Fruit fly (Drosophila melanogaster) whole organism, embryonic: ENCODE measurements around the gene Ugt36D1.

Experiments
- Bgb ChIP-seq: fragments of 200-800 bp; sonication (Bioruptor generic); IDR thresholded peaks from 2 replicates; pipeline ENCODE4 v1.3.6; 2022; ENCODE audit warnings: missing biosample characterization, missing genetic modification characterization; ENCODE audit not compliant: partially characterized antibody
- BtbVII ChIP-seq: fragments of 200-800 bp; sonication (Bioruptor generic); optimal IDR thresholded peaks from 3 replicates; lab custom pipeline; 2017; ENCODE audit warnings: missing biosample characterization, mild to moderate bottlenecking, missing genetic modification characterization
- CG13123 ChIP-seq: fragments of 200-800 bp; sonication (Bioruptor generic); optimal IDR thresholded peaks from 2 replicates; lab custom pipeline; 2016; ENCODE audit warnings: missing biosample characterization, missing genetic modification characterization
- CG14710 ChIP-seq: fragments of 200-800 bp; sonication (Bioruptor generic); optimal IDR thresholded peaks from 3 replicates; lab custom pipeline; 2019; ENCODE audit warnings: missing biosample characterization, mild to moderate bottlenecking, missing genetic modification characterization, moderate library complexity
- CG16815 ChIP-seq: fragments of 200-800 bp; sonication (Bioruptor generic); optimal IDR thresholded peaks from 3 replicates; lab custom pipeline; 2017; ENCODE audit warnings: missing biosample characterization, mild to moderate bottlenecking, missing genetic modification characterization
- CG2199 ChIP-seq: fragments of 200-800 bp; sonication (Bioruptor generic); IDR thresholded peaks from 3 replicates; pipeline ENCODE4 v1.3.6; 2022; ENCODE audit warnings: missing biosample characterization, missing genetic modification characterization
- CG2875 ChIP-seq: fragments of 200-800 bp; sonication (Bioruptor generic); optimal IDR thresholded peaks from 2 replicates; lab custom pipeline; 2017; ENCODE audit warnings: missing biosample characterization, mild to moderate bottlenecking, missing genetic modification characterization, missing genetic modification reagents
- CG32532 ChIP-seq: fragments of 200-800 bp; sonication (Bioruptor generic); IDR thresholded peaks from 2 replicates; pipeline ENCODE4 v1.3.6; 2022; ENCODE audit warnings: missing biosample characterization, missing genetic modification characterization
- CG32767 ChIP-seq: fragments of 200-800 bp; sonication (Bioruptor generic); IDR thresholded peaks from 2 replicates; pipeline ENCODE4 v1.3.6; 2022; ENCODE audit warnings: missing biosample characterization, missing genetic modification characterization
- CG5180 ChIP-seq: fragments of 200-800 bp; sonication (Bioruptor generic); optimal IDR thresholded peaks from 3 replicates; lab custom pipeline; 2017; ENCODE audit warnings: missing biosample characterization, missing genetic modification characterization, mild to moderate bottlenecking, moderate library complexity, missing genetic modification reagents
- CG5953 ChIP-seq: fragments of 200-800 bp; sonication (Bioruptor generic); IDR thresholded peaks from 2 replicates; pipeline ENCODE4 v1.3.6; 2022; ENCODE audit warnings: missing biosample characterization, missing genetic modification characterization
- CG6272 ChIP-seq: fragments of 200-800 bp; sonication (Bioruptor generic); IDR thresholded peaks from 2 replicates; pipeline ENCODE4 v1.3.6; 2022; ENCODE audit warnings: missing biosample characterization, missing genetic modification characterization
- CTCF ChIP-seq: fragments of 200-800 bp; sonication (Bioruptor generic); optimal IDR thresholded peaks from 2 replicates; lab custom pipeline; 2017; ENCODE audit warnings: missing biosample characterization, mild to moderate bottlenecking, missing genetic modification characterization, moderate library complexity
- D ChIP-seq, 2 experiments: fragments of 200-800 bp in 1 of 2; fragments of >200 bp in 1 of 2; sonication (Bioruptor generic) in 1 of 2; optimal IDR thresholded peaks; 2 replicates in 1 of 2; 3 replicates in 1 of 2; lab custom pipeline; 2017; ENCODE audit warnings: mild to moderate bottlenecking in 1 of 2, missing biosample characterization in 1 of 2, missing genetic modification characterization in 1 of 2, missing genetic modification reagents in 1 of 2
- Hand ChIP-seq: fragments of 200-800 bp; sonication (Bioruptor generic); optimal IDR thresholded peaks from 2 replicates; lab custom pipeline; 2017; ENCODE audit warnings: mild to moderate bottlenecking, missing biosample characterization, missing genetic modification reagents, missing genetic modification characterization
- Hey ChIP-seq: fragments of 200-800 bp; sonication (Bioruptor generic); optimal IDR thresholded peaks from 3 replicates; lab custom pipeline; 2018; ENCODE audit warnings: missing biosample characterization, mild to moderate bottlenecking, missing genetic modification characterization
- Nf-YC ChIP-seq: fragments of 200-800 bp; optimal IDR thresholded peaks from 3 replicates; lab custom pipeline; 2019; ENCODE audit warnings: missing biosample characterization, mild to moderate bottlenecking, missing genetic modification characterization, moderate library complexity
- Oli ChIP-seq: fragments of 200-800 bp; sonication (Bioruptor generic); optimal IDR thresholded peaks from 2 replicates; lab custom pipeline; 2018; ENCODE audit warnings: missing biosample characterization, mild to moderate bottlenecking, missing genetic modification characterization, moderate library complexity
- Optix ChIP-seq: fragments of 200-800 bp; sonication (Bioruptor generic); IDR thresholded peaks from 3 replicates; pipeline ENCODE4 v1.3.6; 2022; ENCODE audit warnings: missing biosample characterization, missing genetic modification characterization
- abd-A ChIP-seq: fragments of 200-800 bp; sonication (Bioruptor generic); optimal IDR thresholded peaks from 3 replicates; lab custom pipeline; 2019; ENCODE audit warnings: missing biosample characterization, mild to moderate bottlenecking, missing genetic modification characterization, moderate library complexity
- amos ChIP-seq: fragments of 200-800 bp; sonication (Bioruptor generic); IDR thresholded peaks from 2 replicates; pipeline ENCODE4 v1.3.6; 2022; ENCODE audit warnings: missing biosample characterization, missing genetic modification characterization; ENCODE audit not compliant: partially characterized antibody
- aop ChIP-seq: fragments of 200-800 bp; sonication (Bioruptor generic); IDR thresholded peaks from 2 replicates; pipeline ENCODE4 v1.3.6; 2022; ENCODE audit warnings: missing biosample characterization, missing genetic modification characterization
- cato ChIP-seq: fragments of 200-800 bp; sonication (Bioruptor generic); optimal IDR thresholded peaks from 2 replicates; lab custom pipeline; 2016; ENCODE audit warnings: missing biosample characterization, missing genetic modification characterization, borderline replicate concordance
- crc ChIP-seq: fragments of 200-800 bp; sonication (Bioruptor generic); optimal IDR thresholded peaks from 2 replicates; lab custom pipeline; 2016; ENCODE audit warnings: missing biosample characterization, missing genetic modification characterization
- crol ChIP-seq: fragments of 200-800 bp; sonication (Bioruptor generic); IDR thresholded peaks from 2 replicates; pipeline ENCODE4 v1.3.6; 2022; ENCODE audit warnings: missing biosample characterization, missing genetic modification characterization
- dimm ChIP-seq: fragments of 200-800 bp; sonication (Bioruptor generic); IDR thresholded peaks from 2 replicates; pipeline ENCODE4 v1.3.6; 2022; ENCODE audit warnings: missing biosample characterization, missing genetic modification characterization
- dm ChIP-seq: fragments of 200-800 bp; sonication (Bioruptor generic); optimal IDR thresholded peaks from 3 replicates; lab custom pipeline; 2016; ENCODE audit warnings: missing biosample characterization, missing genetic modification characterization
- fd102C ChIP-seq: fragments of 200-800 bp; sonication (Bioruptor generic); optimal IDR thresholded peaks from 2 replicates; lab custom pipeline; 2018; ENCODE audit warnings: missing biosample characterization, mild to moderate bottlenecking, missing genetic modification characterization, moderate library complexity
- ftz-f1 ChIP-seq: fragments of 200-800 bp; sonication (Bioruptor generic); optimal IDR thresholded peaks from 2 replicates; lab custom pipeline; 2016; ENCODE audit warnings: missing biosample characterization, missing genetic modification characterization
- gsb-n ChIP-seq: fragments of 200-800 bp; sonication (Bioruptor generic); optimal IDR thresholded peaks from 3 replicates; lab custom pipeline; 2018; ENCODE audit warnings: missing biosample characterization, mild to moderate bottlenecking, missing genetic modification characterization
- hkb ChIP-seq, 2 experiments: fragments of 200-800 bp in 1 of 2; fragments of >200 bp in 1 of 2; sonication (Bioruptor generic) in 1 of 2; IDR thresholded peaks in 1 of 2; optimal IDR thresholded peaks in 1 of 2; 2 replicates each; pipeline versions ENCODE4 v1.3.6 to Lab custom; 2017 to 2022; ENCODE audit warnings: missing biosample characterization in 1 of 2, missing genetic modification characterization in 1 of 2
- kah ChIP-seq: fragments of 200-800 bp; sonication (Bioruptor generic); optimal IDR thresholded peaks from 2 replicates; lab custom pipeline; 2018; ENCODE audit warnings: missing biosample characterization, mild to moderate bottlenecking, missing genetic modification characterization
- knrl ChIP-seq: fragments of 200-800 bp; sonication (Bioruptor generic); IDR thresholded peaks from 3 replicates; pipeline ENCODE4 v1.3.6; 2022; ENCODE audit warnings: missing biosample characterization, missing genetic modification characterization; ENCODE audit not compliant: partially characterized antibody
- lola ChIP-seq, 3 experiments: fragments of >200 bp in 2 of 3; fragments of 200-800 bp in 1 of 3; sonication (Bioruptor generic) in 1 of 3; optimal IDR thresholded peaks; 2 replicates each; lab custom pipeline; 2017 to 2019; ENCODE audit warnings: missing biosample characterization in 3 of 3, missing genetic modification characterization in 3 of 3, mild to moderate bottlenecking in 1 of 3, moderate library complexity in 1 of 3
- mirr ChIP-seq: fragments of 200-800 bp; sonication (Bioruptor generic); optimal IDR thresholded peaks from 3 replicates; lab custom pipeline; 2018; ENCODE audit warnings: missing biosample characterization, mild to moderate bottlenecking, missing genetic modification characterization
- nerfin-1 ChIP-seq: fragments of 200-800 bp; sonication (Bioruptor generic); optimal IDR thresholded peaks from 3 replicates; lab custom pipeline; 2019; ENCODE audit warnings: missing biosample characterization, mild to moderate bottlenecking, missing genetic modification characterization, moderate library complexity
- oc ChIP-seq: fragments of 200-800 bp; sonication (Bioruptor generic); optimal IDR thresholded peaks from 2 replicates; lab custom pipeline; 2018; ENCODE audit warnings: missing biosample characterization, mild to moderate bottlenecking, missing genetic modification characterization, moderate library complexity
- pros ChIP-seq: fragments of 200-800 bp; sonication (Bioruptor generic); optimal IDR thresholded peaks from 3 replicates; lab custom pipeline; 2019; ENCODE audit warnings: missing biosample characterization, mild to moderate bottlenecking, missing genetic modification characterization, moderate library complexity
- sens ChIP-seq: fragments of 200-800 bp; sonication (Bioruptor generic); peaks from one replicate; lab custom pipeline; 2016; ENCODE audit warnings: missing biosample characterization, missing genetic modification characterization
- stwl ChIP-seq: fragments of 200-800 bp; sonication (Bioruptor generic); optimal IDR thresholded peaks from 3 replicates; lab custom pipeline; 2018; ENCODE audit warnings: missing biosample characterization, mild to moderate bottlenecking, missing genetic modification characterization, moderate library complexity
- tio ChIP-seq: fragments of 200-800 bp; sonication (Bioruptor generic); optimal IDR thresholded peaks from 2 replicates; lab custom pipeline; 2017; ENCODE audit warnings: missing biosample characterization, missing genetic modification characterization, inconsistent platforms
- tll ChIP-seq, 2 experiments: fragments of 200-800 bp in 1 of 2; fragments of >200 bp in 1 of 2; sonication (Bioruptor generic) in 1 of 2; optimal IDR thresholded peaks; 2 replicates each; lab custom pipeline; 2017 to 2019; ENCODE audit warnings: missing biosample characterization in 2 of 2, missing genetic modification characterization in 2 of 2, mild to moderate bottlenecking in 1 of 2, moderate library complexity in 1 of 2
- usp ChIP-seq: fragments of >200 bp; optimal IDR thresholded peaks from 2 replicates; lab custom pipeline; 2017; ENCODE audit warnings: missing biosample characterization, missing genetic modification characterization
- vfl ChIP-seq: fragments of 200-800 bp; sonication (Bioruptor generic); optimal IDR thresholded peaks from 2 replicates; lab custom pipeline; 2016; ENCODE audit warnings: missing biosample characterization, missing genetic modification characterization
- wek ChIP-seq: fragments of 200-800 bp; sonication (Bioruptor generic); optimal IDR thresholded peaks from 3 replicates; lab custom pipeline; 2018; ENCODE audit warnings: missing biosample characterization, mild to moderate bottlenecking, missing genetic modification characterization, moderate library complexity

The Ugt36D1 gene

DNA sequence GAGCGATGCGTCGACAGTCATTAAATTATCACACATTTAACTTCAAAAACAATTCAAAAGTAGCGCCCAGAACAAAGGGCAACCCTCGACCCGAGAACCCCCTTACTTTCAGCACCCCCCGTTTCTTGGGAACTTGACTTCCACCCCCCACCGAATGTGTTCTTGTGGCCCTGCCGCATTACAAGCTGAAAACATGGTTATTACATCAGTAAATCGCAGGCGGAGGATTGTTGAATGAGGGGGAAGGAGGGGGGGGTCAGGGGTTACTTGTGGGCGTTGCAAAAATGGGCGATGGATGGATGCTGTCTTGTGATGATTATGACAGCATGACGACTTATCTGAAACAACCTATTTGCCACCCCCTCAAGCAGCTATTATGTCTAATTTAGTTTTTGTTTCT, 8.2 kb upstream of the Ugt36D1 start:
- no peak for TF ChIP-seq usp
- peak; percentile 29 for TF ChIP-seq Nf-YC (tag; lab: Kevin White, UChicago)
- peak in 1 of 2 experiments; percentile 59 for TF ChIP-seq tll (GFP tag; optimal IDR thresholded peaks at IDR 0.05; lab: Kevin White, UChicago)
- TF ChIP-seq pros = peak; percentile 68
- TF ChIP-seq Oli (tag; lab: Kevin White, UChicago) = no peak
- TF ChIP-seq D (optimal IDR thresholded peaks at IDR 0.05; lab: Kevin White, UChicago) = no peak
- TF ChIP-seq D (GFP tag; optimal IDR thresholded peaks at IDR 0.05; lab: Kevin White, UChicago) = peak; percentile 27
- TF ChIP-seq Hand (GFP tag; lab: Kevin White, UChicago) = no peak
- peak; percentile 83 for TF ChIP-seq crol (GFP tag; lab: Robert Waterston, UW)
- no peak for TF ChIP-seq cato (GFP tag; lab: Kevin White, UChicago)
- peak; percentile 11 for TF ChIP-seq nerfin-1
- no peak for TF ChIP-seq CG32532
- peak; percentile 88 for TF ChIP-seq mirr (GFP tag; lab: Kevin White, UChicago)
- peak; percentile 18 for TF ChIP-seq Hey
- no peak for TF ChIP-seq wek (GFP tag; lab: Kevin White, UChicago)
- peak; percentile 92 for TF ChIP-seq abd-A (tag; lab: Kevin White, UChicago)
- TF ChIP-seq hkb (optimal IDR thresholded peaks at IDR 0.05; lab: Kevin White, UChicago) = no peak
- 0 out of 2 replicates have a peak, but pooled peaks have one; percentile 36 for TF ChIP-seq hkb (GFP tag; IDR thresholded peaks at IDR 0.05; lab: Robert Waterston, UW)
- TF ChIP-seq dimm (GFP tag; lab: Robert Waterston, UW) = no peak
- TF ChIP-seq oc (tag; lab: Kevin White, UChicago) = peak; percentile 79
- TF ChIP-seq gsb-n (tag; lab: Kevin White, UChicago) = peak; percentile 48
- no peak for TF ChIP-seq dm (GFP tag; lab: Kevin White, UChicago)

DNA sequence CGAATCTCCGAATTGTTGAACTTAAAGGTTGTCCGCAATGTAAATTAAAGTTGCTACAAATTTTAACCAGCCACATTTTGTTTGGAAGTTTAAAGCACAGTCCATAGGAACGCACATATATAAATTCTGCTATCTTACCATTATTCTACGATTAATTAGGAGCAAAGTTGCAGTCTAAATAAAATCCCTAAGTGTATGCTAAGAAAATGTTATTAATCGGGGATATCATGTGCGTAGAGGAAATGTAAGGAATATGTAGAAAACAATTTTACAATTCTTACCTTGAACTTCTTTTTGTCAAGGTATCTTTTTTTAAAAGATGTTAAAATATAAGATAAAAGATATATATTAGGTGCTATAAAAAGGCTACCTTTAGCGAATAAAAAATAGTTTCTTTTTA, 5.0 kb upstream of the Ugt36D1 start:
- TF ChIP-seq CG13123 (GFP tag; lab: Kevin White, UChicago) (no peak), stwl (peak; percentile 16), BtbVII (GFP tag; lab: Kevin White, UChicago) (no peak), mirr (GFP tag; lab: Kevin White, UChicago) (no peak), CG5180 (GFP tag; lab: Kevin White, UChicago) (no peak), sens (GFP tag; lab: Kevin White, UChicago) (peak; percentile 21), knrl (GFP tag; lab: Robert Waterston, UW) (peak; percentile 39; the same call in 2 of the 3 replicates), kah (GFP tag; lab: Kevin White, UChicago) (no peak), lola (GFP tag; optimal IDR thresholded peaks at IDR 0.05; lab: Kevin White, UChicago) (no peak), CG2875 (GFP tag; lab: Kevin White, UChicago) (no peak), CG16815 (no peak), gsb-n (tag; lab: Kevin White, UChicago) (no peak), CG2199 (peak; percentile 21; the same call in 1 of the 3 replicates), crc (no peak), CTCF (GFP tag; lab: Kevin White, UChicago) (peak; percentile 59), CG32767 (GFP tag; lab: Robert Waterston, UW) (no peak), Optix (GFP tag; lab: Robert Waterston, UW) (no peak), vfl (no peak), aop (no peak), CG5953 (no peak), amos (peak; percentile 48; the same call in 1 of the 2 replicates), fd102C (no peak), CG6272 (no peak), ftz-f1 (peak; percentile 70), Bgb (GFP tag; lab: Robert Waterston, UW) (peak; percentile 65), tio (GFP tag; lab: Kevin White, UChicago) (no peak), CG14710 (tag; lab: Kevin White, UChicago) (no peak)
- TF ChIP-seq, all 482 proteins: peak for 8
